Fruit fly (Drosophila melanogaster) whole organism, adult: ENCODE data around the gene CG14883.

Experiments
- CG33017 ChIP-seq: fragments of 200-800 bp; sonication (Bioruptor generic); optimal IDR thresholded peaks from 2 replicates; lab custom pipeline; 2018; ENCODE audit warnings: missing biosample characterization, mild to moderate bottlenecking, missing genetic modification characterization, moderate library complexity
- CG5204 ChIP-seq: fragments of 200-800 bp; sonication (Bioruptor generic); optimal IDR thresholded peaks from 2 replicates; lab custom pipeline; 2016; ENCODE audit warnings: missing biosample characterization, missing genetic modification characterization
- CG7101 ChIP-seq: fragments of 200-800 bp; sonication (Bioruptor generic); optimal IDR thresholded peaks from 2 replicates; lab custom pipeline; 2018; ENCODE audit warnings: missing biosample characterization, mild to moderate bottlenecking, missing genetic modification characterization, moderate library complexity
- Clk ChIP-seq: fragments of 200-800 bp; sonication (Bioruptor generic); optimal IDR thresholded peaks from 2 replicates; lab custom pipeline; 2017; ENCODE audit warnings: missing biosample characterization, missing genetic modification characterization
- Crg-1 ChIP-seq: fragments of 200-800 bp; sonication (Bioruptor generic); optimal IDR thresholded peaks from 2 replicates; lab custom pipeline; 2016; ENCODE audit warnings: missing biosample characterization, missing genetic modification characterization
- Mnt ChIP-seq: fragments of 200-800 bp; sonication (Bioruptor generic); optimal IDR thresholded peaks from 2 replicates; lab custom pipeline; 2016; ENCODE audit warnings: missing biosample characterization, mild to moderate bottlenecking, missing genetic modification characterization
- bab1 ChIP-seq: fragments of 200-800 bp; sonication (Bioruptor generic); optimal IDR thresholded peaks from 3 replicates; lab custom pipeline; 2019; ENCODE audit warnings: missing biosample characterization, mild to moderate bottlenecking, missing genetic modification characterization, moderate library complexity
- cic ChIP-seq: fragments of 200-800 bp; sonication (Bioruptor generic); optimal IDR thresholded peaks from 2 replicates; lab custom pipeline; 2017; ENCODE audit warnings: missing biosample characterization, mild to moderate bottlenecking, missing genetic modification characterization, moderate library complexity
- kay ChIP-seq: fragments of 200-800 bp; sonication (Bioruptor generic); peaks from one replicate; lab custom pipeline; 2016; ENCODE audit warnings: missing biosample characterization, missing genetic modification characterization, borderline replicate concordance
- ovo ChIP-seq: fragments of 200-800 bp; sonication (Bioruptor generic); optimal IDR thresholded peaks from 2 replicates; lab custom pipeline; 2016; ENCODE audit warnings: missing biosample characterization, missing genetic modification characterization
- tj ChIP-seq: fragments of 200-800 bp; sonication (Bioruptor generic); optimal IDR thresholded peaks from 3 replicates; lab custom pipeline; 2017; ENCODE audit warnings: missing biosample characterization, mild to moderate bottlenecking, missing genetic modification characterization, moderate library complexity
- toe ChIP-seq: fragments of 200-800 bp; sonication (Bioruptor generic); optimal IDR thresholded peaks from 2 replicates; lab custom pipeline; 2016; ENCODE audit warnings: missing biosample characterization, missing genetic modification characterization

DNA sequence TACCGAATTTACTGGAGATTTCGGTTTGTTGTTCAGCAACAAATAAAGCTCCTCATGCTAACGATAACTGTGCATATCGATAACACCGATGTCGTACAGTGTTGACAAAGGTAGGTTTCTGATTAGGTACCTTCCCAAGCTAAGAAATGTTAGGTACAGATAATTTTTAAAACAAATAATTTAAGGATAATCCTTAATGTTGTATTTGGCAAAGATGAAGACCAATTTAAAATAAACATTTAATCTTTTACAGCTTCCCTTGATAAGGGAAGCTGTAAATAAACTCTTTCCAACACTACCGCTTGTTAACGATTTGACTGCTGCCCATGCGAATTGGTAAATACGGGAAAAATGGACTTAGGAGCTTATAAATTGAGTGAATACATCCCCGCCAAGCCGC lies 12.9 kb upstream of the CG14883 start, which contains the start of the genes Ttc1 and CG14882:
- TF ChIP-seq Mnt (GFP tag; lab: Kevin White, UChicago) (peak; percentile 88), cic (GFP tag; lab: Kevin White, UChicago) (peak; percentile 39), CG7101 (tag; lab: Kevin White, UChicago) (peak; percentile 91), bab1 (peak; percentile 88), tj (GFP tag; lab: Kevin White, UChicago) (peak; percentile 45), kay (GFP tag; lab: Kevin White, UChicago) (no peak), Clk (peak; percentile 66), ovo (peak; percentile 25), CG33017 (tag; lab: Kevin White, UChicago) (peak; percentile 89), Crg-1 (peak; percentile 89), toe (GFP tag; lab: Kevin White, UChicago) (peak; percentile 81), CG5204 (no peak)
